Fruit fly (Drosophila melanogaster): Measurements from ENCODE around the gene CG14448.

DNA sequence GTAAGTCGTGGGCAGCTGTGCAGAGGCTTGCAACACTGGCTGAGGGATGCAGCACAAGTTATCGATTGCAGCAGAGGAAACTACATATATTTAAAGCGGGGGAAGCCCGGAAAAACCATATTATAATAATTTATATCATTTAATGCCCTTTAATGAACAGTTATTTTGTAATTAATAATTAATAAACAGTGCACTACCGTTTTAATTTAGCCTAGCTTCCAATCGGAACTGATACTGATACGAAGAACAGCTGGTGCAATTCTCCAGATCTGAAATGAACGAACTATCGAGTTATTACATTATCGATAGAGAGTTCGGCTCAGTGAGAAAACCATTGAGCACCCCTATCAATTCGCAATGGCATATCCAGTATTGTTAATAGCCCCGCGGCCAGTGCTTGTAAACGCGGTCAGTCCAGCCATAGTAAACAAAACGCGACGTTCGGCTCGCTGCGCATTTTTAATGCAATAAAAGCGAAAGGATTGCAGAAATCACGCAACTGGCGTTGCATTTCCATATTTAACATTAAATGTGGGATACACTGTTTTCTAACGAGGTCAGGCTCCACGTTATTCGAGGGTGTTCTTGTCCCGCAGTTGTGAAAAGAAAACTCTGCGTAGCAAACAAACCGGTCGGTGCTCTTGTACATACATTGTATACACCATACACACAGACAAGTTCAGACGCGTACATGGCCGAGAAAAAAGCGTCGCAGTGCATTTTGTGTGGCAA, 46.7 kb upstream of the CG14448 start, which contains the start of gene CG7369:
- peak; percentile 88 for TF ChIP-seq CG7101 (tag; optimal IDR thresholded peaks at IDR 0.05)
- TF ChIP-seq CG7045 (GFP tag; optimal IDR thresholded peaks at IDR 0.05): peak; percentile 92
- TF ChIP-seq toe (GFP tag; optimal IDR thresholded peaks at IDR 0.05): peak; percentile 96
- TF ChIP-seq tj (GFP tag; optimal IDR thresholded peaks at IDR 0.05): peak; percentile 64
- peak; percentile 93 for TF ChIP-seq Hr96 (GFP tag; optimal IDR thresholded peaks at IDR 0.05)
- TF ChIP-seq kay (GFP tag; ENCODE audit: borderline replicate concordance): peak; percentile 96
- peak; percentile 95 for TF ChIP-seq CG11617 (GFP tag; optimal IDR thresholded peaks at IDR 0.05)
- peak; percentile 97 for TF ChIP-seq Crg-1 (GFP tag; optimal IDR thresholded peaks at IDR 0.05)
- TF ChIP-seq Mnt (GFP tag; optimal IDR thresholded peaks at IDR 0.05): peak; percentile 89
- peak; percentile 89 for TF ChIP-seq bab1 (GFP tag; optimal IDR thresholded peaks at IDR 0.05)

Measured in whole organism, adult.